Worm (Caenorhabditis elegans): Measurements from ENCODE around the gene C25A8.2.

The C25A8.2 gene

ce11 chrIV:7031019-7031418 lies 21.4 kb downstream of the C25A8.2 start:
- no peak for TF ChIP-seq Y55F3AM.14 (GFP tag; optimal IDR thresholded peaks at IDR 0.05)
- peak; percentile 31 for TF ChIP-seq unc-55 (GFP tag; optimal IDR thresholded peaks at IDR 0.05)

- TF ChIP-seq unc-55 (GFP tag; optimal IDR thresholded peaks at IDR 0.05) (no peak), peb-1 (tag; optimal IDR thresholded peaks at IDR 0.05) (no peak), sma-3 (GFP tag; optimal IDR thresholded peaks at IDR 0.05) (no peak), sem-4 (tag; optimal IDR thresholded peaks at IDR 0.05) (no peak), R02D3.7 (tag; optimal IDR thresholded peaks at IDR 0.05) (no peak), ztf-11 (tag; optimal IDR thresholded peaks at IDR 0.05) (no peak), nhr-77 (tag; optimal IDR thresholded peaks at IDR 0.05) (no peak), lsy-2 (tag; optimal IDR thresholded peaks at IDR 0.05) (no peak), snpc-4 (tag; optimal IDR thresholded peaks at IDR 0.05) (no peak), dmd-4 (tag; optimal IDR thresholded peaks at IDR 0.05) (no peak), unc-39 (tag; optimal IDR thresholded peaks at IDR 0.05) (no peak), crh-2 (tag; optimal IDR thresholded peaks at IDR 0.05) (no peak), nhr-25 (tag; optimal IDR thresholded peaks at IDR 0.05) (no peak), lin-39 (tag; optimal IDR thresholded peaks at IDR 0.05) (no peak), mab-5 (tag; optimal IDR thresholded peaks at IDR 0.05) (no peak), Y55F3AM.14 (GFP tag; optimal IDR thresholded peaks at IDR 0.05) (no peak), nhr-6 (tag; optimal IDR thresholded peaks at IDR 0.05) (no peak), alr-1 (tag; optimal IDR thresholded peaks at IDR 0.05) (no peak)
Measured at ce11 chrIV:7032459-7032858, 22.8 kb downstream of the C25A8.2 start, which contains the start of gene C06G3.8. C06G3.8 (minus strand) TSS chrIV:7032559.

ce11 chrIV:7035823-7036222 lies 26.2 kb downstream of the C25A8.2 start, which contains the start of gene C06G3.3:
C06G3.3 (plus strand) TSS chrIV:7036123.
- TF ChIP-seq nhr-129 (tag; optimal IDR thresholded peaks at IDR 0.05) (peak; percentile 3), nhr-11 (tag; optimal IDR thresholded peaks at IDR 0.05) (no peak)

DNA sequence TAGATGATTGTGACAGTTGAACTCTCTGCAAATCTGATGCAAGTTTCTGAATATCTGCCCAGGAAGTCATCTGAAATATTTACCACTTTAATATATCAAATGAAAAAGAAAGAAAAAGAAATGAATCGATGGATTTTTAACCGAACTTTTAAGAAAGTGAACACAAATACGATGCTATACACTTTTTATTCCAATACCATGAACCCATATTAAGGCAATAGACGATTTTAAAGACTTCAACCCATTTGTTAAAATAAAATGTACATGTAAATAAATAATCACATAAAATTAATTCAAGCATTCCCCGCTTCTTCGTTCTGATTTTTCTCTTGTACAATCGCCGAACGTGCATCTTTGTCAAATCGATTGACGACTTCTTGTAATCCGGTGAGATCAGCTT lies 27.2 kb downstream of the C25A8.2 start, which contains the start of gene ufl-1:
Gene ufl-1, minus strand, starts transcription at position 70 of the 400 bp plus-strand sequence.
- TF ChIP-seq nhr-23 (tag; optimal IDR thresholded peaks at IDR 0.05) (no peak), C34F6.9 (tag; optimal IDR thresholded peaks at IDR 0.05) (no peak), nhr-6 (tag; optimal IDR thresholded peaks at IDR 0.05) (no peak), nhr-237 (tag; optimal IDR thresholded peaks at IDR 0.05) (no peak), nhr-11 (tag; optimal IDR thresholded peaks at IDR 0.05) (no peak), nhr-12 (tag; optimal IDR thresholded peaks at IDR 0.05) (no peak), elt-3 (tag; optimal IDR thresholded peaks at IDR 0.05) (no peak), fos-1 (tag; optimal IDR thresholded peaks at IDR 0.05) (no peak), alr-1 (tag; optimal IDR thresholded peaks at IDR 0.05) (no peak), nhr-77 (tag; optimal IDR thresholded peaks at IDR 0.05) (no peak), mab-5 (tag; optimal IDR thresholded peaks at IDR 0.05) (no peak), crh-2 (tag; optimal IDR thresholded peaks at IDR 0.05) (no peak), unc-62 (GFP tag; optimal IDR thresholded peaks at IDR 0.05) (no peak), gmeb-1 (tag; optimal IDR thresholded peaks at IDR 0.05) (no peak), ztf-4 (tag; optimal IDR thresholded peaks at IDR 0.05) (no peak), ztf-11 (tag; optimal IDR thresholded peaks at IDR 0.05) (no peak), F13H6.1 (tag; optimal IDR thresholded peaks at IDR 0.05) (no peak)

DNA sequence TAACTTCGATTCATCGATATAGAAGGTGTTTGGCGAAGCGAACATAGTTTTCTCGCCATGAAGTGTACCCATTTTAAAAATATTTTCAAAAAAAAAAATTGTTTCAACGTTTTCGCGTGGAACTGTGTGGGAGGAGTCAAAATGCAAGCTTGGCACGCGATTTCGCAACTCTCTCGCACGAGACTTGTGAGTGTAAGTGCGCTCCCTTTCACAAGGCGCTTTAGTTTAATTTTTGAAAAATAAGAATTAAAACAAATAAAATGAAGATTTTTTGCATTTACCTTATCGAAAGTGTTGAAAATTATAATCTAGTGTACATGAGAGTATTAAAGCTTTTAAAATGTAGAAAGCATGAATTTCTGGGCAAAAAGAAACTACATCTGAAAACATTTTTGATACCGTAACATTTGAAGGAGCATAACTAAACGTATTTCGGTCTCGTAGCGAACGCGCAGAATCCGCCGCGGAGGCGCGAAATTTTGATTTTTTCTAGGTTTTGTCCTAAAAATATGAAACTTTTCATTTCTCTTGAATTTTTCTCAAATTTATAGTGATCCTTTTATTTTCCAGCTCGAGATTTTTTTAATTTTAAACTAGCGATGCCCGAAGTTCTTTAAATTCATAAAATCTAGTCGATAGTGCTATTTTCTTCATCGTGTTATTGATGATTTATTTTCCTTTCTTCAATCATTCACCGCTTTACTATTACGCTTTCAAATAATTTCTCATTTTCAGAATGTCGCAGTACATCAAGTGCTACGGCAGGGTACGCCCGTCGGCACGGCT lies 30.0 kb downstream of the C25A8.2 start, which contains the start of the genes cogc-2 and klp-18:
Gene cogc-2, minus strand, starts transcription at position 105 of the 786 bp plus-strand sequence.
Gene klp-18, plus strand, starts transcription at position 736 of the 786 bp plus-strand sequence.
- peak; percentile 78 for TF ChIP-seq nhr-25 (tag; optimal IDR thresholded peaks at IDR 0.05)
- peak; percentile 88 for TF ChIP-seq crh-2 (tag; optimal IDR thresholded peaks at IDR 0.05)
- peak; percentile 90 for TF ChIP-seq lin-11 (tag; optimal IDR thresholded peaks at IDR 0.05)
- TF ChIP-seq mab-5 (tag; optimal IDR thresholded peaks at IDR 0.05), result peak; percentile 68
- peak; percentile 45 for TF ChIP-seq blmp-1 (tag; optimal IDR thresholded peaks at IDR 0.05; ENCODE audit: insufficient read depth)
- TF ChIP-seq lsy-2 (tag; optimal IDR thresholded peaks at IDR 0.05), result peak; percentile 70 to 91
- no peak for TF ChIP-seq mbf-1 (tag; optimal IDR thresholded peaks at IDR 0.05)
- peak; percentile 80 for TF ChIP-seq sma-9 (GFP tag; optimal IDR thresholded peaks at IDR 0.05)
- no peak for TF ChIP-seq sma-9 (tag; optimal IDR thresholded peaks at IDR 0.05)
- TF ChIP-seq nhr-10 (tag; optimal IDR thresholded peaks at IDR 0.05), result no peak
- peak; percentile 23 for TF ChIP-seq zag-1 (tag; optimal IDR thresholded peaks at IDR 0.05)
- TF ChIP-seq skn-1 (tag; optimal IDR thresholded peaks at IDR 0.05), result peak; percentile 31
- TF ChIP-seq elt-3 (tag; optimal IDR thresholded peaks at IDR 0.05), result no peak
- peak; percentile 96 for TF ChIP-seq gmeb-1 (tag; optimal IDR thresholded peaks at IDR 0.05)
- TF ChIP-seq fos-1 (tag; optimal IDR thresholded peaks at IDR 0.05), result peak; percentile 62
- TF ChIP-seq nhr-21 (tag; optimal IDR thresholded peaks at IDR 0.05), result peak; percentile 72
- peak; percentile 29 for TF ChIP-seq nhr-6 (tag; optimal IDR thresholded peaks at IDR 0.05)
- TF ChIP-seq ztf-1 (GFP tag; conservative IDR thresholded peaks at IDR 0.05), result no peak
- peak; percentile 88 for TF ChIP-seq C34F6.9 (tag; optimal IDR thresholded peaks at IDR 0.05)
- peak; percentile 86 for TF ChIP-seq sma-3 (GFP tag; optimal IDR thresholded peaks at IDR 0.05)
- peak; percentile 35 for TF ChIP-seq ama-1 (optimal IDR thresholded peaks at IDR 0.05)
- no peak for TF ChIP-seq nhr-77 (tag; optimal IDR thresholded peaks at IDR 0.05)
- TF ChIP-seq unc-55 (GFP tag; optimal IDR thresholded peaks at IDR 0.05), result peak; percentile 97
- TF ChIP-seq mdl-1 (tag; optimal IDR thresholded peaks at IDR 0.05), result no peak
- peak; percentile 48 for TF ChIP-seq egl-27 (tag; optimal IDR thresholded peaks at IDR 0.05)

Data from whole organism, L2 larva.